Fruit fly (Drosophila melanogaster): ENCODE measurements around the gene mtSSB.

The mtSSB gene

dm6 chr3R:16212859-16213708 lies 8.0 kb upstream of the mtSSB start (continued):
- TF ChIP-seq Camta (GFP tag; optimal IDR thresholded peaks at IDR 0.05) (no peak), CG9932 (GFP tag; IDR thresholded peaks at IDR 0.05) (no peak), scrt (GFP tag; optimal IDR thresholded peaks at IDR 0.05) (peak; percentile 63), CG14965 (GFP tag; optimal IDR thresholded peaks at IDR 0.05; ENCODE audit: borderline replicate concordance) (no peak), disco-r (GFP tag; optimal IDR thresholded peaks at IDR 0.05) (no peak), CG12104 (GFP tag; optimal IDR thresholded peaks at IDR 0.05) (peak; percentile 62), CG11398 (GFP tag; optimal IDR thresholded peaks at IDR 0.05) (no peak), CG12942 (GFP tag; optimal IDR thresholded peaks at IDR 0.05) (no peak), br (optimal IDR thresholded peaks at IDR 0.05) (no peak), CG4820 (GFP tag; optimal IDR thresholded peaks at IDR 0.05) (peak; percentile 45), sisA (GFP tag; IDR thresholded peaks at IDR 0.05) (no peak), ato (GFP tag; IDR thresholded peaks at IDR 0.05; ENCODE audit: partially characterized antibody) (0 out of 2 replicates have a peak, but pooled peaks have one; percentile 11), h (optimal IDR thresholded peaks at IDR 0.05) (no peak), ase (GFP tag; IDR thresholded peaks at IDR 0.05) (no peak; the same call in 2 of the 3 replicates), Sry-δ (GFP tag; optimal IDR thresholded peaks at IDR 0.05) (no peak), bbx (GFP tag; IDR thresholded peaks at IDR 0.05; ENCODE audit: partially characterized antibody) (no peak), CG2202 (tag; optimal IDR thresholded peaks at IDR 0.05) (no peak), Ptx1 (GFP tag; IDR thresholded peaks at IDR 0.05) (no peak), CG3847 (GFP tag; IDR thresholded peaks at IDR 0.05) (no peak; the same call in 1 of the 2 replicates), zen (tag; optimal IDR thresholded peaks at IDR 0.05) (no peak), shn (GFP tag; optimal IDR thresholded peaks at IDR 0.05) (no peak), Gsc (GFP tag; IDR thresholded peaks at IDR 0.05) (no peak), Mrtf (GFP tag; IDR thresholded peaks at IDR 0.05) (0 out of 3 replicates have a peak, but pooled peaks have one; percentile 6), CG11723 (GFP tag; optimal IDR thresholded peaks at IDR 0.05) (peak; percentile 15), abd-A (tag; optimal IDR thresholded peaks at IDR 0.05) (peak; percentile 91), CG8478 (optimal IDR thresholded peaks at IDR 0.05) (no peak), kay (GFP tag; optimal IDR thresholded peaks at IDR 0.05) (no peak), CG18764 (GFP tag; optimal IDR thresholded peaks at IDR 0.05) (peak; percentile 15), jing (GFP tag; optimal IDR thresholded peaks at IDR 0.05) (no peak), fru (optimal IDR thresholded peaks at IDR 0.05) (no peak), CG8359 (GFP tag; optimal IDR thresholded peaks at IDR 0.05; ENCODE audit: borderline replicate concordance) (no peak), CG18619 (GFP tag; optimal IDR thresholded peaks at IDR 0.05) (peak; percentile 62), CG6689 (GFP tag; IDR thresholded peaks at IDR 0.05) (peak; percentile 20; the same call in 1 of the 2 replicates), Atf6 (GFP tag; IDR thresholded peaks at IDR 0.05) (no peak), NFAT (GFP tag; IDR thresholded peaks at IDR 0.05) (0 out of 2 replicates have a peak, but pooled peaks have one; percentile 22), CG4854 (GFP tag; optimal IDR thresholded peaks at IDR 0.05) (no peak), sima (GFP tag; optimal IDR thresholded peaks at IDR 0.05) (no peak), ems (GFP tag; optimal IDR thresholded peaks at IDR 0.05) (no peak), CG10321 (GFP tag; IDR thresholded peaks at IDR 0.05) (no peak), CG16779 (GFP tag; IDR thresholded peaks at IDR 0.05) (0 out of 2 replicates have a peak, but pooled peaks have one; percentile 25), Dek (tag; optimal IDR thresholded peaks at IDR 0.05) (peak; percentile 21), schlank (tag; optimal IDR thresholded peaks at IDR 0.05) (no peak), Poxn (GFP tag; IDR thresholded peaks at IDR 0.05) (no peak), CG30403 (GFP tag; optimal IDR thresholded peaks at IDR 0.05) (peak; percentile 56), gfzf (GFP tag; optimal IDR thresholded peaks at IDR 0.05) (no peak), CG17361 (GFP tag; IDR thresholded peaks at IDR 0.05) (peak; percentile 72), Atf3 (GFP tag; optimal IDR thresholded peaks at IDR 0.05) (no peak), Ets65A (GFP tag) (no peak), vnd (GFP tag; IDR thresholded peaks at IDR 0.05; ENCODE audit: partially characterized antibody) (no peak), CG6175 (GFP tag; IDR thresholded peaks at IDR 0.05) (no peak), CG6683 (GFP tag; optimal IDR thresholded peaks at IDR 0.05) (peak; percentile 44)

All from whole organism, embryonic.